Worm (Caenorhabditis elegans): ENCODE measurements around the gene acl-14.

acl-14 gene

ce11 chrV:9338452-9338851 is 5.0 kb upstream of the acl-14 start:
- TF ChIP-seq sea-1 (GFP tag; conservative IDR thresholded peaks at IDR 0.05), result 0 out of 2 replicates have a peak, but pooled peaks have one; percentile 12
- TF ChIP-seq tbx-11 (GFP tag; IDR thresholded peaks at IDR 0.05), result no peak
- no peak for TF ChIP-seq hnd-1 (tag; optimal IDR thresholded peaks at IDR 0.05)
- no peak for TF ChIP-seq scrt-1 (GFP tag; IDR thresholded peaks at IDR 0.05)
- no peak for TF ChIP-seq F13C5.2 (tag; optimal IDR thresholded peaks at IDR 0.05)
- TF ChIP-seq ceh-13 (GFP tag; optimal IDR thresholded peaks at IDR 0.05), result no peak

ce11 chrV:9336462-9336861 is 3.0 kb upstream of the acl-14 start, which contains the start of gene coq-6:
TSS of gene coq-6 (plus strand) at chrV:9336762.
- TF ChIP-seq B0310.2 (tag; optimal IDR thresholded peaks at IDR 0.05) (no peak), ceh-13 (GFP tag; optimal IDR thresholded peaks at IDR 0.05) (no peak), hmg-4 (GFP tag; optimal IDR thresholded peaks at IDR 0.05) (no peak), tbx-37 (GFP tag; conservative IDR thresholded peaks at IDR 0.05) (no peak), hmbx-1 (tag; optimal IDR thresholded peaks at IDR 0.05) (no peak), tra-4 (tag; optimal IDR thresholded peaks at IDR 0.05) (no peak), aly-1 (tag; optimal IDR thresholded peaks at IDR 0.05) (no peak), pes-1 (GFP tag; IDR thresholded peaks at IDR 0.05) (no peak), tbx-11 (GFP tag; IDR thresholded peaks at IDR 0.05) (no peak), hnd-1 (tag; optimal IDR thresholded peaks at IDR 0.05) (no peak), ceh-36 (tag; optimal IDR thresholded peaks at IDR 0.05) (no peak), scrt-1 (GFP tag; IDR thresholded peaks at IDR 0.05) (no peak), flt-1 (GFP tag; IDR thresholded peaks at IDR 0.05) (no peak)

DNA sequence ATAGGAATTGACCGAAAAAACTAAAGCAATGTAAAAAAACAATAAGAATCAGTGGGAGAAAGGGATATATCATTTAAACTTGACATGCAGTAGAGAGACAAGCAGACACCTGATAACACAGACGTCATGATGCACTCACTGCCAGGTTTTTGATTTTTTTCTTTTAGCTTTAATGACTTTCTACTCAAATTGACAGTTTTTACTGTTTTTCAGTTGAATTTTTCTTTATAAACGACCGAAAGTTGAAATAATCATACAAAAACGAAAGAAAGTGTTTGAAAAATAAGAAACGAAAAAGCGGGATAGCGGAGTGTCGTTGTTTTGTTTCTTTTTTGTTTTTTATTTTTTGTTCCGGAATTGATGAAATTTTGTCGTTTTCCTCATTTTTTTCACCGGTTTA is 785 bp upstream of the acl-14 start, which contains the start of gene ucp-4:
TSS of gene ucp-4 (plus strand) at position 83 of the 400 bp plus-strand sequence.
- TF ChIP-seq pes-1 (GFP tag; IDR thresholded peaks at IDR 0.05) (no peak), ets-7 (tag; optimal IDR thresholded peaks at IDR 0.05) (no peak), ceh-36 (tag; optimal IDR thresholded peaks at IDR 0.05) (no peak), tbx-37 (GFP tag; conservative IDR thresholded peaks at IDR 0.05) (no peak)

DNA sequence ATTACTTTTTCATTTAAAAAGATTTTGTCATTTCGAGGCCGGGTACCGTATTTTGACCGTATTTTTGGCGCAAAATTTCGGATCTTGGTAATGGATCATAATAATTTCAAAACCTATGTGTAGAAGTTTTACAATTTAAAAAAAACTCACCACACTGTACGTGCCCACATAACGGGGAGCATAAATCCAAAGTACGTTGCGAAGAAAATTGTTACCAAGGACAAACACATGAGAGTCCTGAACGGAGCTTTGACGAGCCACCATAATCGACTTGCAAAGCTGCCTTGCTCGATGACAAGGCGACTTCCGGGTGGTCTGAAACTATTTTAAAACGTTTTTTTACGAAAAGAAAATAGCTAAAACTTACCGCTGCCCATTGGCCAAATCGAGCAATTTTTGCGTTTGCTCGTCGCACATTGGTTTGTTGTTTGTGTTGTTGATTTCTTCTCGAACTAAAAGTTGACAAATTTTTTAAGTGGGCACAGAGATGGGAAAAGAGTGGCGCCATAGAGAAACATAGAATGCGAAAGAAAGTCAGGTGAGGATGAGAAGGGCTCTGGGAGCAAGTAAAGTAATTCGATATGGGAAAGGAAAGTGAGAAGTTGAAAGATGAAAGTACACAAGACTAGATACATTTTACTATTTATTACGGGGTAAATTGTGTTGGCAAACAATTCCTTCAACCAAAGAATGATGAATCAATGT is 668 bp downstream of the acl-14 start:
- no peak for TF ChIP-seq ama-1 (optimal IDR thresholded peaks at IDR 0.05)
- TF ChIP-seq sea-1 (GFP tag; conservative IDR thresholded peaks at IDR 0.05), result no peak
- TF ChIP-seq tra-4 (tag; optimal IDR thresholded peaks at IDR 0.05), result no peak
- TF ChIP-seq scrt-1 (GFP tag; IDR thresholded peaks at IDR 0.05), result no peak
- TF ChIP-seq pes-1 (GFP tag; IDR thresholded peaks at IDR 0.05), result no peak
- no peak for TF ChIP-seq F13C5.2 (tag; optimal IDR thresholded peaks at IDR 0.05)
- TF ChIP-seq flt-1 (GFP tag; IDR thresholded peaks at IDR 0.05), result no peak
- TF ChIP-seq hmbx-1 (tag; optimal IDR thresholded peaks at IDR 0.05), result no peak
- no peak for TF ChIP-seq tbx-37 (GFP tag; conservative IDR thresholded peaks at IDR 0.05)
- TF ChIP-seq ets-7 (tag; optimal IDR thresholded peaks at IDR 0.05), result no peak
- TF ChIP-seq ceh-13 (GFP tag; optimal IDR thresholded peaks at IDR 0.05), result no peak
- no peak for TF ChIP-seq hmg-4 (GFP tag; optimal IDR thresholded peaks at IDR 0.05)

DNA sequence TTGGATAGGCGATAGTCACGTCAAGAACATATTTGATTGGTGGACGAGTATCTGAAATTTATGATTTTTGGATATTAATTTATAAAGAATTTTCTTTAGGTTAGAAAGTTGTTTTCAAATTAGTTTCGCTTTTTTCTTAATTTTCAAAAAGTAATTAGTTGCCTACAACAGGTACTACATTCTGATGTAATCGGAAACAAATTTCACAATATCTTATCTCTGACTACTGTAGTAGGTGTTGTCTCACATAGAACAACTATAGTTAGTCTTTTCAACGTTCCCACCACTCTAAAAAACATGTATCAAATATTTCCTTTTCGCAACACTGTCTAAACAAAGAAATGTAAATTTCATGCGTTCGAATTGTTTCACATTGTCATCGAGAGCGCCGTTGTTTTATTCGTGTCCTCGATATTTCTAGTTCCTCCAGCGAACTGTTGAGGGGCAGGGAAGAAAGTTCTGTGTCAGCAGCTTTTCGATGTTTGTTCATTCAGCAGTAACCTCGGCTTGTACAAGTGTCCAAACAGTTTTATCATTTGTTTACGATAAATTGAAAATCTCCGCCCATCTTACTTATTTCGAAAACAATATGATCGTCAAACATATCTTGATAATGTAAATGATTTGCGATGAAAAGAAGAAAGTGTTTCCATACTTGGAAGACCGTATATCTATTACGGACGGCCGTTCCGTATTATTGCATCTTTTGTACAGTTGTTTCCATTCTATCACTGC is 4.0 kb downstream of the acl-14 start:
- TF ChIP-seq aly-1 (tag; optimal IDR thresholded peaks at IDR 0.05) (no peak), ets-7 (tag; optimal IDR thresholded peaks at IDR 0.05) (no peak), flt-1 (GFP tag; IDR thresholded peaks at IDR 0.05) (no peak), pes-1 (GFP tag; IDR thresholded peaks at IDR 0.05) (no peak), ama-1 (optimal IDR thresholded peaks at IDR 0.05) (no peak), tbx-37 (GFP tag; conservative IDR thresholded peaks at IDR 0.05) (no peak), hmg-4 (GFP tag; optimal IDR thresholded peaks at IDR 0.05) (no peak), ceh-36 (tag; optimal IDR thresholded peaks at IDR 0.05) (no peak), hmbx-1 (tag; optimal IDR thresholded peaks at IDR 0.05) (no peak), hnd-1 (tag; optimal IDR thresholded peaks at IDR 0.05) (no peak), B0310.2 (tag; optimal IDR thresholded peaks at IDR 0.05) (no peak), tbx-11 (GFP tag; IDR thresholded peaks at IDR 0.05) (no peak), ceh-13 (GFP tag; optimal IDR thresholded peaks at IDR 0.05) (no peak), sea-1 (GFP tag; conservative IDR thresholded peaks at IDR 0.05) (no peak), scrt-1 (GFP tag; IDR thresholded peaks at IDR 0.05) (no peak), F13C5.2 (tag; optimal IDR thresholded peaks at IDR 0.05) (no peak), tra-4 (tag; optimal IDR thresholded peaks at IDR 0.05) (no peak)

ce11 chrV:9328670-9329069 is 4.8 kb downstream of the acl-14 start, which contains the start of gene K07B1.4:
TSS of gene K07B1.4 (plus strand) at chrV:9328970.
- no peak for TF ChIP-seq hmbx-1 (tag; optimal IDR thresholded peaks at IDR 0.05)
- no peak for TF ChIP-seq ceh-13 (GFP tag; optimal IDR thresholded peaks at IDR 0.05)
- TF ChIP-seq F13C5.2 (tag; optimal IDR thresholded peaks at IDR 0.05), result no peak
- no peak for TF ChIP-seq hmg-4 (GFP tag; optimal IDR thresholded peaks at IDR 0.05)
- TF ChIP-seq hnd-1 (tag; optimal IDR thresholded peaks at IDR 0.05), result no peak
- TF ChIP-seq aly-1 (tag; optimal IDR thresholded peaks at IDR 0.05), result no peak
- TF ChIP-seq sea-1 (GFP tag; conservative IDR thresholded peaks at IDR 0.05), result no peak
- no peak for TF ChIP-seq flt-1 (GFP tag; IDR thresholded peaks at IDR 0.05)
- no peak for TF ChIP-seq tra-4 (tag; optimal IDR thresholded peaks at IDR 0.05)
- no peak for TF ChIP-seq pes-1 (GFP tag; IDR thresholded peaks at IDR 0.05)
- TF ChIP-seq ama-1 (optimal IDR thresholded peaks at IDR 0.05), result no peak
- TF ChIP-seq ets-7 (tag; optimal IDR thresholded peaks at IDR 0.05), result no peak
- TF ChIP-seq scrt-1 (GFP tag; IDR thresholded peaks at IDR 0.05), result no peak
- TF ChIP-seq tbx-37 (GFP tag; conservative IDR thresholded peaks at IDR 0.05), result no peak
- no peak for TF ChIP-seq ceh-36 (tag; optimal IDR thresholded peaks at IDR 0.05)
- TF ChIP-seq tbx-11 (GFP tag; IDR thresholded peaks at IDR 0.05), result no peak
- no peak for TF ChIP-seq B0310.2 (tag; optimal IDR thresholded peaks at IDR 0.05)

DNA sequence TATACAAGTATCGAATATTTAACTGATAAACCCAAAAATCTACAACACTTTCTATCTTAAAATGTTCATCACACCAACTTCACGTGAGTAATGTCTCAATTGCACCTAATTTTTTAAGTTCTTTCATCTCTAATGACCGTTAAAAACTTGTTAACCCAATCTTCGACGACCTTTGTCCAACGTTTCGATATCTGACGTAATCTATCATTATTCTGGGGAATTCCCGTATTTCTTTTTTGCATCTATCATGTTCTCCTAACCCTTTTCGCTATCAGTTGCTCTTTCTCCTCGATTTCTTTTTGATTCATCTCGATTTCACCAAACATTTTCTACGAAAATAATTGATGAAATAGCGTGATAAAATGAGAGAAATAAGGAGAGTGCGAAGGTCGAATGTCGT is 5.7 kb downstream of the acl-14 start:
- TF ChIP-seq hmg-4 (GFP tag; optimal IDR thresholded peaks at IDR 0.05) (no peak), scrt-1 (GFP tag; IDR thresholded peaks at IDR 0.05) (no peak), ceh-13 (GFP tag; optimal IDR thresholded peaks at IDR 0.05) (no peak), ets-7 (tag; optimal IDR thresholded peaks at IDR 0.05) (no peak), hnd-1 (tag; optimal IDR thresholded peaks at IDR 0.05) (no peak), B0310.2 (tag; optimal IDR thresholded peaks at IDR 0.05) (no peak), ceh-36 (tag; optimal IDR thresholded peaks at IDR 0.05) (no peak), ama-1 (optimal IDR thresholded peaks at IDR 0.05) (no peak), flt-1 (GFP tag; IDR thresholded peaks at IDR 0.05) (no peak), tbx-11 (GFP tag; IDR thresholded peaks at IDR 0.05) (no peak), hmbx-1 (tag; optimal IDR thresholded peaks at IDR 0.05) (no peak), tra-4 (tag; optimal IDR thresholded peaks at IDR 0.05) (no peak), F13C5.2 (tag; optimal IDR thresholded peaks at IDR 0.05) (no peak), tbx-37 (GFP tag; conservative IDR thresholded peaks at IDR 0.05) (no peak), pes-1 (GFP tag; IDR thresholded peaks at IDR 0.05) (no peak)

Measured in whole organism, early embryonic.